Fruit fly (Drosophila melanogaster) whole organism, adult: ENCODE results near the gene Iyd.

ENCODE experiments used
- CG11617 ChIP-seq: fragments of 200-800 bp; sonication (Bioruptor generic); optimal IDR thresholded peaks from 2 replicates; lab custom pipeline; 2017; ENCODE audit warnings: mild to moderate bottlenecking, missing biosample characterization, missing genetic modification reagents, missing genetic modification characterization
- CG12768 ChIP-seq: fragments of 200-800 bp; sonication (Bioruptor generic); optimal IDR thresholded peaks from 2 replicates; lab custom pipeline; 2017; ENCODE audit warnings: missing biosample characterization, missing genetic modification characterization, mild to moderate bottlenecking, moderate library complexity, missing genetic modification reagents
- CG14711 ChIP-seq: fragments of 200-800 bp; sonication (Bioruptor generic); optimal IDR thresholded peaks from 2 replicates; lab custom pipeline; 2018; ENCODE audit warnings: missing biosample characterization, mild to moderate bottlenecking, missing genetic modification characterization, moderate library complexity
- CG1620 ChIP-seq: fragments of 200-800 bp; sonication (Bioruptor generic); optimal IDR thresholded peaks from 2 replicates; lab custom pipeline; 2016; ENCODE audit warnings: missing biosample characterization, missing genetic modification characterization
- CG33017 ChIP-seq: fragments of 200-800 bp; sonication (Bioruptor generic); optimal IDR thresholded peaks from 2 replicates; lab custom pipeline; 2018; ENCODE audit warnings: missing biosample characterization, mild to moderate bottlenecking, missing genetic modification characterization, moderate library complexity
- CG5204 ChIP-seq: fragments of 200-800 bp; sonication (Bioruptor generic); optimal IDR thresholded peaks from 2 replicates; lab custom pipeline; 2016; ENCODE audit warnings: missing biosample characterization, missing genetic modification characterization
- CG7045 ChIP-seq: fragments of 200-800 bp; sonication (Bioruptor generic); optimal IDR thresholded peaks from 2 replicates; lab custom pipeline; 2017; ENCODE audit warnings: missing biosample characterization, mild to moderate bottlenecking, missing genetic modification characterization
- CG7101 ChIP-seq: fragments of 200-800 bp; sonication (Bioruptor generic); optimal IDR thresholded peaks from 2 replicates; lab custom pipeline; 2018; ENCODE audit warnings: missing biosample characterization, mild to moderate bottlenecking, missing genetic modification characterization, moderate library complexity
- Clk ChIP-seq: fragments of 200-800 bp; sonication (Bioruptor generic); optimal IDR thresholded peaks from 2 replicates; lab custom pipeline; 2017; ENCODE audit warnings: missing biosample characterization, missing genetic modification characterization
- Crg-1 ChIP-seq: fragments of 200-800 bp; sonication (Bioruptor generic); optimal IDR thresholded peaks from 2 replicates; lab custom pipeline; 2016; ENCODE audit warnings: missing biosample characterization, missing genetic modification characterization
- Hr96 ChIP-seq: fragments of 200-800 bp; sonication (Bioruptor generic); optimal IDR thresholded peaks from 2 replicates; lab custom pipeline; 2016; ENCODE audit warnings: missing biosample characterization, missing genetic modification characterization
- Mnt ChIP-seq: fragments of 200-800 bp; sonication (Bioruptor generic); optimal IDR thresholded peaks from 2 replicates; lab custom pipeline; 2016; ENCODE audit warnings: missing biosample characterization, mild to moderate bottlenecking, missing genetic modification characterization
- bab1 ChIP-seq: fragments of 200-800 bp; sonication (Bioruptor generic); optimal IDR thresholded peaks from 3 replicates; lab custom pipeline; 2019; ENCODE audit warnings: missing biosample characterization, mild to moderate bottlenecking, missing genetic modification characterization, moderate library complexity
- cic ChIP-seq: fragments of 200-800 bp; sonication (Bioruptor generic); optimal IDR thresholded peaks from 2 replicates; lab custom pipeline; 2017; ENCODE audit warnings: missing biosample characterization, mild to moderate bottlenecking, missing genetic modification characterization, moderate library complexity
- cnc ChIP-seq, 2 experiments: fragments of >200 bp; optimal IDR thresholded peaks; 2 replicates each; lab custom pipeline; 2017
- kay ChIP-seq: fragments of 200-800 bp; sonication (Bioruptor generic); peaks from one replicate; lab custom pipeline; 2016; ENCODE audit warnings: missing biosample characterization, missing genetic modification characterization, borderline replicate concordance
- ovo ChIP-seq: fragments of 200-800 bp; sonication (Bioruptor generic); optimal IDR thresholded peaks from 2 replicates; lab custom pipeline; 2016; ENCODE audit warnings: missing biosample characterization, missing genetic modification characterization
- pad ChIP-seq: fragments of 200-800 bp; sonication (Bioruptor generic); optimal IDR thresholded peaks from 3 replicates; lab custom pipeline; 2017; ENCODE audit warnings: missing biosample characterization, missing genetic modification characterization, mild to moderate bottlenecking, moderate library complexity, missing genetic modification reagents
- tj ChIP-seq: fragments of 200-800 bp; sonication (Bioruptor generic); optimal IDR thresholded peaks from 3 replicates; lab custom pipeline; 2017; ENCODE audit warnings: missing biosample characterization, mild to moderate bottlenecking, missing genetic modification characterization, moderate library complexity
- toe ChIP-seq: fragments of 200-800 bp; sonication (Bioruptor generic); optimal IDR thresholded peaks from 2 replicates; lab custom pipeline; 2016; ENCODE audit warnings: missing biosample characterization, missing genetic modification characterization

The Iyd gene

dm6 chr3L:11069764-11070163 is 26.3 kb downstream of the Iyd start, which contains the start of gene CG6310:
Gene CG6310, minus strand, starts transcription at chr3L:11069864.
- TF ChIP-seq Mnt (GFP tag; lab: Kevin White, UChicago): peak; percentile 29
- TF ChIP-seq CG12768: no peak

- peak; percentile 18 for TF ChIP-seq cic
- TF ChIP-seq kay (GFP tag; lab: Kevin White, UChicago): no peak
These were observed 30.2 kb downstream of the Iyd start for dm6 chr3L:11065850-11066249.

dm6 chr3L:11064689-11065088 is 31.4 kb downstream of the Iyd start, which contains the start of the genes CG32075, CG45101 and SuUR:
Gene CG32075, minus strand, starts transcription at chr3L:11064941.
Gene CG45101, plus strand, starts transcription at chr3L:11064991.
Gene SuUR, plus strand, starts transcription at chr3L:11064991.
- TF ChIP-seq CG33017 (tag; lab: Kevin White, UChicago) (peak; percentile 70), pad (GFP tag; lab: Kevin White, UChicago) (peak; percentile 80), Mnt (GFP tag; lab: Kevin White, UChicago) (peak; percentile 89), Crg-1 (GFP tag; lab: Kevin White, UChicago) (peak; percentile 92), CG12768 (peak; percentile 85), CG1620 (GFP tag; lab: Kevin White, UChicago) (peak; percentile 96), CG14711 (tag; lab: Kevin White, UChicago) (peak; percentile 76), bab1 (GFP tag; lab: Kevin White, UChicago) (peak; percentile 90), toe (peak; percentile 91), tj (GFP tag; lab: Kevin White, UChicago) (peak; percentile 71), CG7045 (peak; percentile 71), kay (GFP tag; lab: Kevin White, UChicago) (no peak), CG5204 (GFP tag; lab: Kevin White, UChicago) (no peak), CG11617 (GFP tag; lab: Kevin White, UChicago) (peak; percentile 85), CG7101 (tag; lab: Kevin White, UChicago) (peak; percentile 87), Clk (GFP tag; lab: Kevin White, UChicago) (peak; percentile 82), cic (no peak), Hr96 (GFP tag; lab: Kevin White, UChicago) (no peak), ovo (GFP tag; lab: Kevin White, UChicago) (peak; percentile 59), cnc (optimal IDR thresholded peaks at IDR 0.05; lab: Kevin White, UChicago) (no peak)

- TF ChIP-seq bab1 (GFP tag; lab: Kevin White, UChicago): peak; percentile 19
- TF ChIP-seq CG1620 (GFP tag; lab: Kevin White, UChicago): no peak
- TF ChIP-seq pad (GFP tag; lab: Kevin White, UChicago): no peak
- TF ChIP-seq ovo (GFP tag; lab: Kevin White, UChicago): no peak
- TF ChIP-seq tj (GFP tag; lab: Kevin White, UChicago): peak; percentile 11
- TF ChIP-seq CG33017 (tag; lab: Kevin White, UChicago): no peak
- TF ChIP-seq cnc (optimal IDR thresholded peaks at IDR 0.05; lab: Kevin White, UChicago): no peak
- TF ChIP-seq CG11617 (GFP tag; lab: Kevin White, UChicago): no peak
- no peak for TF ChIP-seq Clk (GFP tag; lab: Kevin White, UChicago)
- TF ChIP-seq CG5204 (GFP tag; lab: Kevin White, UChicago): no peak
- no peak for TF ChIP-seq kay (GFP tag; lab: Kevin White, UChicago)
- TF ChIP-seq Mnt (GFP tag; lab: Kevin White, UChicago): peak; percentile 1
These were observed 33.6 kb downstream of the Iyd start, which contains the start of gene CG32069 for dm6 chr3L:11062441-11062840. Gene CG32069, minus strand, starts transcription at chr3L:11062614.

- TF ChIP-seq CG7045 (peak; percentile 69), cic (peak; percentile 6), tj (GFP tag; lab: Kevin White, UChicago) (peak; percentile 54), Crg-1 (GFP tag; lab: Kevin White, UChicago) (peak; percentile 3), Hr96 (GFP tag; lab: Kevin White, UChicago) (peak; percentile 56), toe (no peak), CG14711 (tag; lab: Kevin White, UChicago) (peak; percentile 73), Clk (GFP tag; lab: Kevin White, UChicago) (peak; percentile 12), ovo (GFP tag; lab: Kevin White, UChicago) (no peak), pad (GFP tag; lab: Kevin White, UChicago) (peak; percentile 48), CG1620 (GFP tag; lab: Kevin White, UChicago) (peak; percentile 13), CG33017 (tag; lab: Kevin White, UChicago) (peak; percentile 87), CG12768 (peak; percentile 75), kay (GFP tag; lab: Kevin White, UChicago) (no peak), CG5204 (GFP tag; lab: Kevin White, UChicago) (no peak), cnc (optimal IDR thresholded peaks at IDR 0.05; lab: Kevin White, UChicago) (no peak), CG11617 (GFP tag; lab: Kevin White, UChicago) (peak; percentile 81), bab1 (GFP tag; lab: Kevin White, UChicago) (peak; percentile 90), CG7101 (tag; lab: Kevin White, UChicago) (peak; percentile 83), Mnt (GFP tag; lab: Kevin White, UChicago) (peak; percentile 65)
These were observed 34.8 kb downstream of the Iyd start, which contains the start of the genes CG6321 and Blos2 for dm6 chr3L:11061200-11061599. Gene CG6321, minus strand, starts transcription at chr3L:11061224. Gene Blos2, plus strand, starts transcription at chr3L:11061571.

DNA sequence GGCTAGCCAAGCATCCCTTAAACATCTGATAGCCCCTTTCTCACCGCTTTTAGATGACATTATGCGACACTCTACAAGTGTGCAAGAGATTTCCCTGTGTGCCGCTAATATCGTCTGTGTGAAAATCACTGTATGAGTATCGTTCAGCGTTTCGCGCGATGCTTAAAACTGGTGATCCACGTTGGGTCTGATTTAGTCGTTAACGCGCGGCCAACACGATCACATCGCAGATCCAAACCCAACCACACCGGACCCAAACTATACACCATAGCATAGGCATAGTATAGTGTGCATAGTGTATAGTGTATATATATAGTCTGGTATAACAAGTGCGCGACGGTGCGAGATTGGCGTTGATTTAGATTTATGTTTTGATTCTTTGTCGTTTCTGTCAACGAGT is 42.2 kb downstream of the Iyd start, which contains the start of gene CG7888:
Gene CG7888 (plus strand): TSS at position 193 of the 400 bp plus-strand sequence.
- TF ChIP-seq toe: no peak
- TF ChIP-seq CG12768: peak; percentile 17
- no peak for TF ChIP-seq CG7045
